Fruit fly (Drosophila melanogaster): ENCODE data around the gene Bcs1.

dm6 chr2L:10259960-10260749 is 37.7 kb downstream of the Bcs1 start:
- TF ChIP-seq CG8478 (optimal IDR thresholded peaks at IDR 0.05) = no peak
- no peak for TF ChIP-seq CTCF (optimal IDR thresholded peaks at IDR 0.05)
